Worm (Caenorhabditis elegans): Measurements from ENCODE around the gene ugt-67.

DNA sequence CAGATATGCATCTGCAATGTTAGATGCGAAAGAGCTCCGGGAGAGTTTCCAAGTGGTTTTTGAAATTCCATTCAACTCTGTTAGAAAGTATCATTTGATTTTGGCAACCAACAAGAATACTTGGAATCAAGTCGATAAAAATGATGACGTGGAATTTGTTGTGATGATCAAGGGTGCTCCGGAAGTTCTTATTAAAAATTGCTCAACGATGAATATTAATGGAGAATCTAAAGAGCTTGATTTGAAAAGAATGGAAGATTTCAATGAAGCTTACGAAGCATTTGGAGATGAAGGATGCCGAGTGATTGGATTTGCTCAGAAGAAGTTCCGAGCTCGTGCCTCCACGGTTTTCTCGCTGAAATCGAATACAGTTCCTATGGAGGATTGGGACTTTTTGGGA is 36.2 kb downstream of the ugt-67 start:
- TF ChIP-seq him-1 (tag; optimal IDR thresholded peaks at IDR 0.05), result no peak
- no peak for TF ChIP-seq dao-5 (tag; optimal IDR thresholded peaks at IDR 0.05)
- TF ChIP-seq W03F9.2 (tag; optimal IDR thresholded peaks at IDR 0.05), result no peak
